Worm (Caenorhabditis elegans): ENCODE measurements around the gene dhcr-7.
A peak's percentile ranks its signal among the peaks of the same experiment; 100 is the strongest.

Gene dhcr-7

DNA sequence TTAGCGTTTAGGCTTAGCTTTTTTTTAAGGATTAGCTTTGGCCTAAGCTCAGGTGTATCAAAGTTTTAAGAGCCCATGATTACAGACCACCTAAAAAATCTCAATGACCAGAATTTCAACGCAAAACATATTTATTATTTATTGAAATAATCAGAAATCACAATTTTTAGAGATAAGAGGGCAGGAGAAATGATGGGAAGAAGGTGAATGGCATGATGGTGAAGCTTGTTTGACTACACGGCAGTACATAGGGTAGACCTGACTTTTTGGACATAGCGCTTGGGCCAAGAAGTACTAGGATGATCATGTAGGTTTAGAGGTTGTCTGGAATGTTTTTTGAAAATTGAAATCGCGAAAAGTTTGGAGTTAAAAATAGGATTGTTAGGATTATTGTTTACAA is 14.5 kb upstream of the dhcr-7 start:
- TF ChIP-seq nhr-11 (tag; optimal IDR thresholded peaks at IDR 0.05) (no peak), fos-1 (tag; optimal IDR thresholded peaks at IDR 0.05) (peak; percentile 34)

DNA sequence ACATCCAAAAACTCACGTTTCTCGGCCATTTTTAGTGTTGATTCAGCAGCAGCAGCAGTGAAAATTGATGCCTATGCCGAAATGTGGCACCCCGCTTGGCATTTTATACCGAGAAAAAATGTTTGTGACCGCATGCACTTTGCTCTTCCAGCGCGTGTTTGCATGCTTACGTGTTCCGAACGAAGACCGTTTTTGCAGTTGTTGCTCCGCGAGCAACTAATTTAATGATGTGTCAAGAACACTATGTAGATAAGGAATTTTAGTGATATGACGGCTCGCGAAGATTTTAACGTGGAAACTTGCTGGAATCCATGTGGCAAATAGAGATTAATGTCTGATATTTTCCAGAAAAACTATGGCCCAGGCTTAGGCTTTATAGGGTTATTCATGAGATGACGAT is 13.8 kb upstream of the dhcr-7 start, which contains the start of gene dct-16:
TSS of gene dct-16 (minus strand) at position 78 of the 400 bp plus-strand sequence.
- TF ChIP-seq fos-1 (tag; optimal IDR thresholded peaks at IDR 0.05) (peak; percentile 58), mdl-1 (tag; optimal IDR thresholded peaks at IDR 0.05) (peak in 1 of 2 experiments; percentile 29), skn-1 (tag; optimal IDR thresholded peaks at IDR 0.05) (no peak), crh-2 (tag; optimal IDR thresholded peaks at IDR 0.05) (peak; percentile 74), ztf-11 (tag; optimal IDR thresholded peaks at IDR 0.05) (no peak), sma-9 (GFP tag; optimal IDR thresholded peaks at IDR 0.05) (peak; percentile 68), sma-9 (tag; optimal IDR thresholded peaks at IDR 0.05) (no peak), F13H6.1 (tag; optimal IDR thresholded peaks at IDR 0.05) (peak; percentile 5), gmeb-1 (tag; optimal IDR thresholded peaks at IDR 0.05) (peak; percentile 15)

DNA sequence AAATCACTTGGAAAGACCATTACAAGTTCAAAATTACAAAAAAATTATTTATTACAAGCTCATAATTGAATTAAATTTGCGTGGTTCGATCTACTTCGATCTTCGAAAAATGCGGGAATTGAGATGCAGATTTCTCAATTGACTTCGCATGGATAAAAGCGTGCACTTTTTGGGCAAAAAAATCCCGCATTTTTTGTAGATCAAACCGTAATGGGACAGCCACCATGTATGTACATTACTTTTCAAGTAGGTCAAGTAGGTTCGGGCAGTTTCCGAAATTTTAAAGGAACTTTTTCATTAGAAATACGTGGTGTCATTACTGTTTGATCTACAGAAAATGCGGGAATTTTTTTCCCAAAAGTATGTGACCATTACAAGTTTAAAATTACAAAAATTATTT is 12.4 kb upstream of the dhcr-7 start:
- no peak for TF ChIP-seq lin-13 (GFP tag; optimal IDR thresholded peaks at IDR 0.05)
- no peak for TF ChIP-seq alr-1 (tag; optimal IDR thresholded peaks at IDR 0.05)
- no peak for TF ChIP-seq sma-9 (GFP tag; optimal IDR thresholded peaks at IDR 0.05)
- TF ChIP-seq sma-9 (tag; optimal IDR thresholded peaks at IDR 0.05): no peak
- no peak for TF ChIP-seq ama-1 (optimal IDR thresholded peaks at IDR 0.05)
- no peak for TF ChIP-seq sem-4 (tag; optimal IDR thresholded peaks at IDR 0.05)
- peak; percentile 31 for TF ChIP-seq fos-1 (tag; optimal IDR thresholded peaks at IDR 0.05)
- peak; percentile 26 for TF ChIP-seq crh-2 (tag; optimal IDR thresholded peaks at IDR 0.05)

DNA sequence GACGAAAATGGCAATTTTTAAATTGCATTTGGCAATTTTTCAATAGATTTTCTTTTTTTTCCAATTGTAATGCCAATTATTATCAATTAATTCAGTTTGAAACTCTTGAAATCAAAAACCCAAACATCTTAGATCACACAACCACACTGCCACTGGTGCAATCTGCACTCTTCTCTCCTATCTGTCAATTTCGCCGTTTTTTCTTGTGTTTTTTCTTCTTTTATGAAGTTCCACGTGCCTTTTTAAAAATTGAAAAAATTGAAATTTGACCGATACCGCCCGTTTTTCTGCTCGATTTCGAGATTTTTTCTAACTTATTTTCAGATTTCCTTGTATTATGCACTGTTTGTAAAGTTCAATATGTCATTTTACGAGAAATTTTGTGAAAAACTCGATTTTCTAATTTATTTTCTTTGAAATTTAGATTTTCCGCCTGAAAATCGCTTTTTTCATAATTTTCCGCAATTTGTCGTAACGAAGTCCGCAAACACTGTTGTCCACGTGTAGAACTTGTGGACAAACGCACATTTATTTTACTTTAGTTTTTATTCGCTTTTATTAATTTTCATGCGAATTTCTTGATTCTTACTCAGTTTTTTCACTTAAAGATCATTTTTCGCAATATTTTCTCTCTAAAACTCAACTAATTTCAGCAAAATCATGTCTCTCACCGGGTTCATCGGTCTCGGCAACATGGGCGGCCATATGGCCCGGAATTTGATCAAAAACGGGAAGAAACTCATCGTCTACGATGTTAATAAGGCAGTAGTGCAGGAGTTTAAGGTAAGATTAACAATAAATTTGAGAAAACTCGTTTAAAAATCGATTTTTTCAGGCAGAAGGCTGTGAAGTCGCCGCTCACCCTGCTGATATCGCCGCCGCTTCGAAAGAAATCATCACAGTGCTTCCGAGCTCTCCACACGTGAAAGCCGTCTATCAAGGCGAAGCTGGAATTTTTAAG is 8.4 kb upstream of the dhcr-7 start, which contains the start of gene B0250.5:
TSS of gene B0250.5 (plus strand) at position 654 of the 961 bp plus-strand sequence.
- TF ChIP-seq nhr-237 (tag; optimal IDR thresholded peaks at IDR 0.05) (no peak), lsy-2 (tag; optimal IDR thresholded peaks at IDR 0.05) (peak; percentile 56 to 66), ceh-16 (tag; optimal IDR thresholded peaks at IDR 0.05) (no peak), gmeb-1 (tag; optimal IDR thresholded peaks at IDR 0.05) (peak; percentile 20), ztf-4 (tag; optimal IDR thresholded peaks at IDR 0.05) (no peak), nhr-25 (tag; optimal IDR thresholded peaks at IDR 0.05) (peak; percentile 21), nhr-23 (tag; optimal IDR thresholded peaks at IDR 0.05) (no peak), blmp-1 (tag; optimal IDR thresholded peaks at IDR 0.05; ENCODE audit: insufficient read depth) (no peak), lin-11 (tag; optimal IDR thresholded peaks at IDR 0.05) (no peak), mdl-1 (tag; optimal IDR thresholded peaks at IDR 0.05) (no peak), F13H6.1 (tag; optimal IDR thresholded peaks at IDR 0.05) (peak; percentile 10), R02D3.7 (tag; optimal IDR thresholded peaks at IDR 0.05) (no peak), nhr-77 (tag; optimal IDR thresholded peaks at IDR 0.05) (no peak), unc-62 (GFP tag; optimal IDR thresholded peaks at IDR 0.05) (no peak), fos-1 (tag; optimal IDR thresholded peaks at IDR 0.05) (no peak), elt-3 (tag; optimal IDR thresholded peaks at IDR 0.05) (no peak), mab-5 (tag; optimal IDR thresholded peaks at IDR 0.05) (no peak), sma-3 (GFP tag; optimal IDR thresholded peaks at IDR 0.05) (peak; percentile 37), skn-1 (tag; optimal IDR thresholded peaks at IDR 0.05) (no peak), ceh-82 (tag; optimal IDR thresholded peaks at IDR 0.05) (no peak), nhr-10 (tag; optimal IDR thresholded peaks at IDR 0.05) (no peak), zag-1 (tag; optimal IDR thresholded peaks at IDR 0.05) (no peak), lin-13 (GFP tag; optimal IDR thresholded peaks at IDR 0.05) (peak; percentile 13), mbf-1 (tag; optimal IDR thresholded peaks at IDR 0.05) (no peak), alr-1 (tag; optimal IDR thresholded peaks at IDR 0.05) (no peak), sma-9 (GFP tag; optimal IDR thresholded peaks at IDR 0.05) (no peak), sma-9 (tag; optimal IDR thresholded peaks at IDR 0.05) (no peak), nhr-11 (tag; optimal IDR thresholded peaks at IDR 0.05) (no peak), crh-2 (tag; optimal IDR thresholded peaks at IDR 0.05) (peak; percentile 69), ZK546.5 (tag; optimal IDR thresholded peaks at IDR 0.05) (no peak), ama-1 (optimal IDR thresholded peaks at IDR 0.05) (no peak), unc-55 (GFP tag; optimal IDR thresholded peaks at IDR 0.05) (peak; percentile 70), dmd-4 (tag; optimal IDR thresholded peaks at IDR 0.05) (no peak), nhr-12 (tag; optimal IDR thresholded peaks at IDR 0.05) (no peak), egl-27 (tag; optimal IDR thresholded peaks at IDR 0.05) (no peak), aly-2 (tag; optimal IDR thresholded peaks at IDR 0.05) (no peak), sem-4 (tag; optimal IDR thresholded peaks at IDR 0.05) (no peak), Y55F3AM.14 (GFP tag; optimal IDR thresholded peaks at IDR 0.05) (no peak), nhr-129 (tag; optimal IDR thresholded peaks at IDR 0.05) (no peak), snpc-4 (tag; optimal IDR thresholded peaks at IDR 0.05) (no peak), elt-1 (tag; optimal IDR thresholded peaks at IDR 0.05) (no peak), ztf-11 (tag; optimal IDR thresholded peaks at IDR 0.05) (no peak), unc-39 (tag; optimal IDR thresholded peaks at IDR 0.05) (no peak), peb-1 (tag; optimal IDR thresholded peaks at IDR 0.05) (no peak)
